Worm (Caenorhabditis elegans) whole organism, young adult: ENCODE results near the gene odd-1.

Experiments
- B0035.1 ChIP-seq: sonication (generic microtip); optimal IDR thresholded peaks from 2 replicates; lab custom pipeline; 2016; ENCODE audit warnings: missing genetic modification characterization, mild to moderate bottlenecking, missing compliant biosample characterization, missing genotype, missing genetic modification reagents
- B0336.3 ChIP-seq: fragments of 200-800 bp; sonication (Bioruptor generic); IDR thresholded peaks from 2 replicates; pipeline ENCODE4 v1.3.6; 2022; ENCODE audit warnings: missing genetic modification characterization, missing compliant biosample characterization
- D2030.7 ChIP-seq: fragments of 200-800 bp; sonication (Bioruptor generic); IDR thresholded peaks from 2 replicates; pipeline ENCODE4 v1.3.6; 2022; ENCODE audit warnings: missing genetic modification reagents, missing genetic modification characterization, missing compliant biosample characterization
- F33H1.4 ChIP-seq: fragments of 200-800 bp; sonication (Bioruptor generic); IDR thresholded peaks from 2 replicates; pipeline ENCODE4 v1.3.6; 2022; ENCODE audit warnings: missing genetic modification reagents, missing genetic modification characterization, missing compliant biosample characterization
- F37B4.10 ChIP-seq: fragments of 200-800 bp; sonication (Bioruptor generic); IDR thresholded peaks from 2 replicates; pipeline ENCODE4 v1.3.6; 2022; ENCODE audit warnings: missing genetic modification characterization, missing compliant biosample characterization
- F39B2.1 ChIP-seq: fragments of 200-800 bp; sonication (Bioruptor generic); IDR thresholded peaks from 2 replicates; pipeline ENCODE4 v1.3.6; 2022; ENCODE audit warnings: missing genetic modification reagents, missing genetic modification characterization, missing compliant biosample characterization
- F52B5.7 ChIP-seq: sonication (generic microtip); optimal IDR thresholded peaks from 2 replicates; lab custom pipeline; 2016; ENCODE audit warnings: mild to moderate bottlenecking, missing genetic modification characterization, missing compliant biosample characterization
- F57A8.1 ChIP-seq: fragments of 200-800 bp; sonication (Bioruptor generic); optimal IDR thresholded peaks from 2 replicates; lab custom pipeline; 2018; ENCODE audit warnings: mild to moderate bottlenecking, missing genetic modification characterization, moderate library complexity, missing compliant biosample characterization
- F57C9.4 ChIP-seq: sonication (generic microtip); optimal IDR thresholded peaks from 2 replicates; lab custom pipeline; 2017; ENCODE audit warnings: mild to moderate bottlenecking, missing genetic modification characterization, missing compliant biosample characterization
- T26A5.8 ChIP-seq: sonication (generic microtip); optimal IDR thresholded peaks from 2 replicates; lab custom pipeline; 2016; ENCODE audit warnings: missing genetic modification characterization, missing compliant biosample characterization
- Y67H2A.10 ChIP-seq: fragments of 200-800 bp; sonication (Bioruptor generic); conservative IDR thresholded peaks from 2 replicates; pipeline ENCODE4 v1.3.6; 2022; ENCODE audit warnings: missing genetic modification reagents, missing genetic modification characterization, missing compliant biosample characterization
- Y95B8A.8 ChIP-seq: fragments of 200-800 bp; sonication (Bioruptor generic); IDR thresholded peaks from 2 replicates; pipeline ENCODE4 v1.3.6; 2022; ENCODE audit warnings: missing genetic modification reagents, missing genetic modification characterization, missing compliant biosample characterization
- ZK185.1 ChIP-seq: sonication (generic microtip); optimal IDR thresholded peaks from 2 replicates; lab custom pipeline; 2016; ENCODE audit warnings: mild to moderate bottlenecking, missing genetic modification characterization, missing compliant biosample characterization; ENCODE audit not compliant: poor library complexity, severe bottlenecking
- atf-7 ChIP-seq: sonication (generic microtip); optimal IDR thresholded peaks from 2 replicates; lab custom pipeline; 2017; ENCODE audit warnings: mild to moderate bottlenecking, missing genetic modification characterization, missing compliant biosample characterization
- attf-5 ChIP-seq: fragments of 200-800 bp; sonication (Bioruptor generic); optimal IDR thresholded peaks from 2 replicates; lab custom pipeline; 2018; ENCODE audit warnings: mild to moderate bottlenecking, missing genetic modification characterization, missing compliant biosample characterization
- bed-2 ChIP-seq: fragments of 200-800 bp; sonication (Bioruptor generic); IDR thresholded peaks from 2 replicates; pipeline ENCODE4 v1.3.6; 2022; ENCODE audit warnings: missing genetic modification reagents, missing genetic modification characterization, missing compliant biosample characterization
- ceh-100 ChIP-seq: fragments of 200-800 bp; sonication (Bioruptor generic); IDR thresholded peaks from 2 replicates; pipeline ENCODE4 v1.3.6; 2022; ENCODE audit warnings: missing genetic modification reagents, missing genetic modification characterization, missing compliant biosample characterization
- ceh-27 ChIP-seq: fragments of 200-800 bp; sonication (Bioruptor generic); optimal IDR thresholded peaks from 2 replicates; lab custom pipeline; 2018; ENCODE audit warnings: mild to moderate bottlenecking, missing genetic modification characterization, moderate library complexity, missing compliant biosample characterization
- ceh-40 ChIP-seq: fragments of 200-800 bp; sonication (Bioruptor generic); IDR thresholded peaks from 2 replicates; pipeline ENCODE4 v1.3.6; 2022; ENCODE audit warnings: missing genetic modification characterization, missing compliant biosample characterization
- ceh-58 ChIP-seq: fragments of 200-800 bp; sonication (Bioruptor generic); IDR thresholded peaks from 2 replicates; pipeline ENCODE4 v1.3.6; 2022; ENCODE audit warnings: missing genetic modification characterization, missing compliant biosample characterization
- ceh-91 ChIP-seq: fragments of 200-800 bp; sonication (Bioruptor generic); IDR thresholded peaks from 2 replicates; pipeline ENCODE4 v1.3.6; 2022; ENCODE audit warnings: missing genetic modification reagents, missing genetic modification characterization, missing compliant biosample characterization
- die-1 ChIP-seq: sonication (generic microtip); optimal IDR thresholded peaks from 2 replicates; lab custom pipeline; 2016; ENCODE audit warnings: missing genotype, mild to moderate bottlenecking, missing genetic modification characterization, missing compliant biosample characterization
- dox-1 ChIP-seq: fragments of 200-800 bp; sonication (Bioruptor generic); IDR thresholded peaks from 2 replicates; pipeline ENCODE4 v1.3.6; 2022; ENCODE audit warnings: missing genetic modification reagents, missing genetic modification characterization, missing compliant biosample characterization
- dpff-1 ChIP-seq: sonication (generic microtip); optimal IDR thresholded peaks from 2 replicates; lab custom pipeline; 2017; ENCODE audit warnings: mild to moderate bottlenecking, missing genetic modification characterization, missing compliant biosample characterization
- egl-44 ChIP-seq: fragments of 200-800 bp; sonication (Bioruptor generic); IDR thresholded peaks from 2 replicates; pipeline ENCODE4 v1.3.6; 2022; ENCODE audit warnings: missing genetic modification reagents, missing genetic modification characterization, missing compliant biosample characterization
- hlh-12 ChIP-seq: sonication (generic microtip); optimal IDR thresholded peaks from 2 replicates; lab custom pipeline; 2016; ENCODE audit warnings: missing genetic modification characterization, missing compliant biosample characterization
- hmg-1.2 ChIP-seq: fragments of 200-800 bp; sonication (Bioruptor generic); IDR thresholded peaks from 2 replicates; pipeline ENCODE4 v1.3.6; 2022; ENCODE audit warnings: missing genetic modification reagents, missing genetic modification characterization, missing compliant biosample characterization
- hsf-1 ChIP-seq: fragments of 200-800 bp; sonication (Bioruptor generic); IDR thresholded peaks from 2 replicates; pipeline ENCODE4 v1.3.6; 2022; ENCODE audit warnings: missing genetic modification reagents, missing genetic modification characterization, missing compliant biosample characterization
- let-526 ChIP-seq: fragments of 200-800 bp; sonication (Bioruptor generic); IDR thresholded peaks from 2 replicates; pipeline ENCODE4 v1.3.6; 2022; ENCODE audit warnings: missing genetic modification reagents, missing genetic modification characterization, missing compliant biosample characterization
- let-607 ChIP-seq, 2 experiments: fragments of 200-800 bp in 1 of 2; sonication (Bioruptor generic) in 1 of 2; sonication (generic microtip) in 1 of 2; optimal IDR thresholded peaks; 2 replicates each; lab custom pipeline; 2016 to 2018; ENCODE audit warnings: mild to moderate bottlenecking in 2 of 2, missing compliant biosample characterization in 2 of 2, missing genetic modification characterization in 2 of 2, moderate library complexity in 2 of 2, missing genotype in 1 of 2
- lin-54 ChIP-seq: fragments of 200-800 bp; sonication (Bioruptor generic); optimal IDR thresholded peaks from 2 replicates; lab custom pipeline; 2018; ENCODE audit warnings: mild to moderate bottlenecking, missing genetic modification characterization, missing compliant biosample characterization
- lir-1 ChIP-seq: fragments of 200-800 bp; sonication (Bioruptor generic); conservative IDR thresholded peaks from 2 replicates; pipeline ENCODE4 v1.3.6; 2022; ENCODE audit warnings: missing genetic modification reagents, missing genetic modification characterization, missing compliant biosample characterization
- lsl-1 ChIP-seq: fragments of 200-800 bp; sonication (Bioruptor generic); optimal IDR thresholded peaks from 2 replicates; lab custom pipeline; 2018; ENCODE audit warnings: mild to moderate bottlenecking, missing genetic modification characterization, moderate library complexity, missing compliant biosample characterization
- madf-3 ChIP-seq: fragments of 200-800 bp; sonication (Bioruptor generic); IDR thresholded peaks from 2 replicates; pipeline ENCODE4 v1.3.6; 2022; ENCODE audit warnings: missing genetic modification reagents, missing genetic modification characterization, missing compliant biosample characterization
- madf-6 ChIP-seq: fragments of 200-800 bp; sonication (Bioruptor generic); IDR thresholded peaks from 2 replicates; pipeline ENCODE4 v1.3.6; 2022; ENCODE audit warnings: missing genetic modification reagents, missing genetic modification characterization, missing compliant biosample characterization
- mes-4 ChIP-seq: sonication (generic microtip); optimal IDR thresholded peaks from 2 replicates; lab custom pipeline; 2016; ENCODE audit warnings: missing genotype, missing genetic modification characterization, missing compliant biosample characterization
- mxl-1 ChIP-seq: sonication (generic microtip); optimal IDR thresholded peaks from 2 replicates; lab custom pipeline; 2016; ENCODE audit warnings: missing genetic modification characterization, missing compliant biosample characterization
- nfyb-1 ChIP-seq: fragments of 200-800 bp; sonication (Bioruptor generic); IDR thresholded peaks from 2 replicates; pipeline ENCODE4 v1.3.6; 2022; ENCODE audit warnings: missing genetic modification reagents, missing genetic modification characterization, missing compliant biosample characterization
- nhr-120 ChIP-seq: fragments of 200-800 bp; sonication (Bioruptor generic); IDR thresholded peaks from 2 replicates; pipeline ENCODE4 v1.3.6; 2022; ENCODE audit warnings: missing genetic modification characterization, missing compliant biosample characterization
- nhr-179 ChIP-seq: sonication (generic microtip); optimal IDR thresholded peaks from 2 replicates; lab custom pipeline; 2016; ENCODE audit warnings: mild to moderate bottlenecking, missing genetic modification characterization, missing compliant biosample characterization
- nhr-27 ChIP-seq: fragments of 200-800 bp; sonication (Bioruptor generic); optimal IDR thresholded peaks from 2 replicates; lab custom pipeline; 2018; ENCODE audit warnings: mild to moderate bottlenecking, missing genetic modification characterization, moderate library complexity, missing compliant biosample characterization
- nhr-80 ChIP-seq: sonication (generic microtip); optimal IDR thresholded peaks from 2 replicates; lab custom pipeline; 2016; ENCODE audit warnings: missing genetic modification characterization, missing compliant biosample characterization
- pha-4 ChIP-seq: fragments of 150-350 bp; sonication (generic microtip); optimal IDR thresholded peaks from 2 replicates; lab custom pipeline; 2014; ENCODE audit warnings: missing biosample characterization, missing genetic modification reagents, missing genetic modification characterization
- snpc-1.3 ChIP-seq: sonication (generic microtip); optimal IDR thresholded peaks from 2 replicates; lab custom pipeline; 2017; ENCODE audit warnings: missing genetic modification characterization, mild to moderate bottlenecking, missing compliant biosample characterization, antibody characterized with exemption, moderate library complexity, missing genotype, missing genetic modification reagents; ENCODE audit not compliant: insufficient read depth
- tbp1 ChIP-seq: fragments of 200-800 bp; sonication (Bioruptor generic); optimal IDR thresholded peaks from 2 replicates; lab custom pipeline; 2018; ENCODE audit warnings: mild to moderate bottlenecking, missing genetic modification characterization, missing compliant biosample characterization
- ztf-22 ChIP-seq: fragments of 200-800 bp; sonication (Bioruptor generic); optimal IDR thresholded peaks from 2 replicates; lab custom pipeline; 2018; ENCODE audit warnings: mild to moderate bottlenecking, missing genetic modification characterization, moderate library complexity, missing compliant biosample characterization
- ztf-28 ChIP-seq: fragments of 200-800 bp; sonication (Bioruptor generic); IDR thresholded peaks from 2 replicates; pipeline ENCODE4 v1.3.6; 2022; ENCODE audit warnings: missing genetic modification reagents, missing genetic modification characterization, missing compliant biosample characterization
- ztf-3 ChIP-seq: fragments of 200-800 bp; sonication (Bioruptor generic); optimal IDR thresholded peaks from 2 replicates; lab custom pipeline; 2018; ENCODE audit warnings: mild to moderate bottlenecking, missing genetic modification characterization, missing compliant biosample characterization

odd-1 gene

DNA sequence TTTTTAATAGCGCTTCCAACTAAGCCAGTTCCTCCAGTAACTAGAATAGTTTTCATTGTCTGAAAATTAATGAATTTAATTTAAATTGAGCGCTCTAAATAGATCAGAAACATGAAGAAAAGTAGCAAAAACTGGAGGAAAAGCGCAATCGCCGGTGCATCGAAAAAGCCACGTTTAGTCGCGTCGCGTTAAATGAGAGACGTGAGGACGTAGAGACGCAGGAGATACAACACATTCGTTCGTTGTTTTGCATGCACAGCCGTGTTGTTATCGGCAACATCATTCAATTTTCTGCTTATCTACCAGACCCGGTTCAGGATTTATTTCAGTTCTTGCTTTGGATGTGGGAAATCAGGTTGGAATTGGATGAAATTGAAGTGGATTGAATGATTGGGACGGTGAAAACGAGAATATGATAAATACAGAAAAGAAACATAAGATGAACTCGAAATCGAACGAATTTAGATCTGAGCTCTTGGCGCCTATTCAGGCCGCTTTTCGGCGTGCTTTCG, 40.7 kb upstream of the odd-1 start, which contains the start of gene ger-1:
Gene ger-1, minus strand, starts transcription at position 93 of the 512 bp plus-strand sequence.
- TF ChIP-seq ceh-91 (GFP tag; lab: Robert Waterston, UW) (no peak), ceh-27 (GFP tag; lab: Kevin White, UChicago) (no peak), F37B4.10 (no peak), lin-54 (GFP tag; lab: Kevin White, UChicago) (peak; percentile 0), egl-44 (GFP tag; lab: Robert Waterston, UW) (no peak), ztf-28 (GFP tag; lab: Robert Waterston, UW) (no peak), dox-1 (0 out of 2 replicates have a peak, but pooled peaks have one; percentile 21), F52B5.7 (no peak), madf-6 (GFP tag; lab: Robert Waterston, UW) (peak; percentile 62), Y67H2A.10 (GFP tag; lab: Robert Waterston, UW) (no peak), hsf-1 (GFP tag; lab: Robert Waterston, UW) (0 out of 2 replicates have a peak, but pooled peaks have one; percentile 48), ceh-100 (GFP tag; lab: Robert Waterston, UW) (no peak), nhr-27 (tag; lab: Kevin White, UChicago) (no peak), let-526 (GFP tag; lab: Robert Waterston, UW) (no peak), nhr-80 (tag; lab: Kevin White, UChicago) (peak; percentile 18), ZK185.1 (no peak), madf-3 (GFP tag; lab: Robert Waterston, UW) (0 out of 2 replicates have a peak, but pooled peaks have one; percentile 21), hmg-1.2 (GFP tag; lab: Robert Waterston, UW) (no peak), hlh-12 (tag; lab: Kevin White, UChicago) (no peak), snpc-1.3 (no peak), mes-4 (tag; lab: Kevin White, UChicago) (no peak), B0336.3 (GFP tag; lab: Robert Waterston, UW) (no peak), T26A5.8 (tag; lab: Kevin White, UChicago) (no peak), tbp1 (GFP tag; lab: Kevin White, UChicago) (peak; percentile 12), lir-1 (GFP tag; lab: Robert Waterston, UW) (no peak), mxl-1 (tag; lab: Kevin White, UChicago) (no peak)

DNA sequence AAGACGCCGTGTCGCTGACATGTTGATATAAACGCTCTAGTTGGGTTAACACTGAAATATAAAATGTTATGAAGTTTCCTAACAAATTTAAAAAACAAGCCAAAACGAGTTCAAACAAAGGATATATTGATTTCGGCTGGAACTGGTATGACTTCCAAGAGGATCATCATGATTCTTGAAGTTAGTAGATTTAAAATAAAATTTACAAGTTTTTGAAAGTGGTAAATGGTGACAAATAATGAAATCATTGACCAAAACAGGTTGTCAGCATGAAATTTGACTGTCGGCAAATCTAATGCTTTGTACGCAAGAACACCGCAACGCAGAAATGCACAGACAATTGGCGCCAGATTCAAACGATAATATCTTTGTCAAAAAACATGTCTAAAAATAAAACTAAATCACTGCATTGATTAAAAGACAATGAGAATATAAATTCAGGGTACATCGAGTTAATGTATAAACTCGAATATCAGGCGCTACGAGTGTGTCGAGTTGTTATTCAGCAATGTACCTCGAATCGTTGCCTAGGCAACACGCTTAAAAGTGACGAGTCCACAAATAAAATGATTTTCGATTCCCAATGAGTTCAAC, 39.5 kb upstream of the odd-1 start, which contains the start of the genes ubc-18 and R01H2.8:
Gene ubc-18, minus strand, starts transcription at position 51 of the 594 bp plus-strand sequence.
Gene R01H2.8, plus strand, starts transcription at position 544 of the 594 bp plus-strand sequence.
- no peak for TF ChIP-seq B0035.1
- no peak for TF ChIP-seq atf-7 (tag; lab: Kevin White, UChicago)
- TF ChIP-seq D2030.7 (GFP tag; lab: Robert Waterston, UW) = no peak
- TF ChIP-seq ceh-58 (GFP tag; lab: Robert Waterston, UW) = no peak
- no peak for TF ChIP-seq bed-2 (GFP tag; lab: Robert Waterston, UW)
- no peak for TF ChIP-seq let-607 (tag; optimal IDR thresholded peaks at IDR 0.05; lab: Kevin White, UChicago)
- TF ChIP-seq die-1 (tag; lab: Kevin White, UChicago) = no peak
- no peak for TF ChIP-seq pha-4 (tag; lab: Kevin White, UChicago)
- TF ChIP-seq F33H1.4 (GFP tag; lab: Robert Waterston, UW) = peak; percentile 30; the same call in 1 of the 2 replicates
- TF ChIP-seq F39B2.1 (GFP tag; lab: Robert Waterston, UW) = no peak
- TF ChIP-seq F57A8.1 (GFP tag; lab: Kevin White, UChicago) = no peak
- TF ChIP-seq ztf-3 (GFP tag; lab: Kevin White, UChicago) = no peak
- TF ChIP-seq dpff-1 (tag; lab: Kevin White, UChicago) = no peak
- no peak for TF ChIP-seq let-526 (GFP tag; lab: Robert Waterston, UW)
- no peak for TF ChIP-seq ceh-40
- TF ChIP-seq nfyb-1 = no peak
- TF ChIP-seq nhr-120 (GFP tag; lab: Robert Waterston, UW) = no peak
- peak; percentile 56 for TF ChIP-seq madf-6 (GFP tag; lab: Robert Waterston, UW)
- TF ChIP-seq Y95B8A.8 (GFP tag; lab: Robert Waterston, UW) = no peak
- no peak for TF ChIP-seq F57C9.4 (tag; lab: Kevin White, UChicago)
- TF ChIP-seq lsl-1 (GFP tag; lab: Kevin White, UChicago) = peak; percentile 18
- TF ChIP-seq hlh-12 (tag; lab: Kevin White, UChicago) = no peak
- TF ChIP-seq ztf-22 (GFP tag; lab: Kevin White, UChicago) = no peak
- no peak for TF ChIP-seq nhr-179 (tag; lab: Kevin White, UChicago)
- peak; percentile 11 for TF ChIP-seq attf-5 (GFP tag; lab: Kevin White, UChicago)
